Worm (Caenorhabditis elegans): Measurements from ENCODE around the gene C35C5.9.

DNA sequence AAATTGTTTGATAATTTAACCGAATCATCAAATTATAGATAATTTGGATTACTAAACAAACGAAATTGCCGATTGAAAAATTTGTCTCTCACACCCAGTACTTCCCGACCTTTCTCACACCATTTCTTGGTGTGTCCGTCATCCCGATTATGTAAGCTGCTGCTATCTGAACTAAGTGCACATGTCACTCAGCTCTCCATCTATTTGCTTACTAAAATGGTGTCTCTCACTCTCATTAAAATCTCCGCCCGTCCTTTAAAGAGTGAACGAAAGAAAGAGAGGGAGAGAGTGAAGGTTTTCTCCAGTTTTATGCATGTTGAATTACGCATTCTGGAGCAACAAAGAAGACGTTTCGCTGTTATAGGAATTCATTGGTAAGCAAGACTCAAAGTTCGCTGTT lies 18.2 kb downstream of the C35C5.9 start:
- no peak for TF ChIP-seq W03F9.2 (tag; optimal IDR thresholded peaks at IDR 0.05)
- TF ChIP-seq dao-5 (tag; optimal IDR thresholded peaks at IDR 0.05): no peak
